Fruit fly (Drosophila melanogaster): ENCODE data around the gene bcn92.

The bcn92 gene

dm6 chrX:2166129-2166528, 16.7 kb upstream of the bcn92 start (continued):
- TF ChIP-seq CG14050 (GFP tag; IDR thresholded peaks at IDR 0.05): peak; percentile 50; the same call in 2 of the 3 replicates
- peak; percentile 37 for TF ChIP-seq oc (tag; optimal IDR thresholded peaks at IDR 0.05)
- TF ChIP-seq CG10147 (GFP tag; optimal IDR thresholded peaks at IDR 0.05): no peak
- TF ChIP-seq cg (GFP tag; optimal IDR thresholded peaks at IDR 0.05): no peak
- TF ChIP-seq GATAe (GFP tag; conservative IDR thresholded peaks at IDR 0.05): no peak
- peak; percentile 8 for TF ChIP-seq CG7839 (tag; optimal IDR thresholded peaks at IDR 0.05)
- TF ChIP-seq Sin3A (optimal IDR thresholded peaks at IDR 0.05): no peak
- TF ChIP-seq slp2 (GFP tag; optimal IDR thresholded peaks at IDR 0.05): no peak
- no peak for TF ChIP-seq sd (tag; optimal IDR thresholded peaks at IDR 0.05)
- no peak for TF ChIP-seq Rfx (GFP tag; IDR thresholded peaks at IDR 0.05)
- TF ChIP-seq B-H2 (GFP tag; optimal IDR thresholded peaks at IDR 0.05): no peak
- no peak for TF ChIP-seq Antp (GFP tag; optimal IDR thresholded peaks at IDR 0.05)
- no peak for TF ChIP-seq fd102C (GFP tag; optimal IDR thresholded peaks at IDR 0.05)
- peak; percentile 40 for TF ChIP-seq bab2 (GFP tag; optimal IDR thresholded peaks at IDR 0.05)
- TF ChIP-seq CG10366 (GFP tag; IDR thresholded peaks at IDR 0.05): peak; percentile 73
- no peak for TF ChIP-seq D19B (GFP tag; optimal IDR thresholded peaks at IDR 0.05)
- TF ChIP-seq CG30020 (tag; optimal IDR thresholded peaks at IDR 0.05): no peak
- no peak for TF ChIP-seq tup (GFP tag; optimal IDR thresholded peaks at IDR 0.05)
- peak; percentile 49 for TF ChIP-seq Ssrp (tag; optimal IDR thresholded peaks at IDR 0.05)
- TF ChIP-seq odd (GFP tag; optimal IDR thresholded peaks at IDR 0.05): no peak
- TF ChIP-seq ERR (GFP tag; optimal IDR thresholded peaks at IDR 0.05): no peak
- TF ChIP-seq CG17568 (GFP tag; optimal IDR thresholded peaks at IDR 0.05): no peak
- TF ChIP-seq C15 (GFP tag; IDR thresholded peaks at IDR 0.05): no peak
- TF ChIP-seq H15 (GFP tag; IDR thresholded peaks at IDR 0.05): no peak
- no peak for TF ChIP-seq onecut (GFP tag; IDR thresholded peaks at IDR 0.05)
- TF ChIP-seq dati (GFP tag; IDR thresholded peaks at IDR 0.05): peak; percentile 62; the same call in 1 of the 2 replicates
- no peak for TF ChIP-seq CG15011 (GFP tag; optimal IDR thresholded peaks at IDR 0.05)
- TF ChIP-seq CG12659 (GFP tag; optimal IDR thresholded peaks at IDR 0.05): peak; percentile 14
- no peak for TF ChIP-seq CG6854 (GFP tag; optimal IDR thresholded peaks at IDR 0.05)
- TF ChIP-seq CG17802 (tag; optimal IDR thresholded peaks at IDR 0.05): peak; percentile 53
- TF ChIP-seq CG10979 (tag; optimal IDR thresholded peaks at IDR 0.05): peak; percentile 53
- no peak for TF ChIP-seq CG12299 (tag; optimal IDR thresholded peaks at IDR 0.05)
- no peak for TF ChIP-seq CG4282 (GFP tag; optimal IDR thresholded peaks at IDR 0.05)
- TF ChIP-seq sob (GFP tag; IDR thresholded peaks at IDR 0.05): no peak
- peak; percentile 46 for TF ChIP-seq btn (GFP tag; optimal IDR thresholded peaks at IDR 0.05)
- no peak for TF ChIP-seq HLH54F (GFP tag; optimal IDR thresholded peaks at IDR 0.05)
- no peak for TF ChIP-seq CG13775 (GFP tag; optimal IDR thresholded peaks at IDR 0.05)
- no peak for TF ChIP-seq CG8478 (optimal IDR thresholded peaks at IDR 0.05)
- TF ChIP-seq CG14710 (tag; optimal IDR thresholded peaks at IDR 0.05): peak; percentile 17
- no peak for TF ChIP-seq her (GFP tag; optimal IDR thresholded peaks at IDR 0.05)
- TF ChIP-seq CG11560 (tag; IDR thresholded peaks at IDR 0.05): no peak
- no peak for TF ChIP-seq bigmax (GFP tag; optimal IDR thresholded peaks at IDR 0.05)
- no peak for TF ChIP-seq ato (GFP tag; IDR thresholded peaks at IDR 0.05; ENCODE audit: partially characterized antibody)
- TF ChIP-seq CG43689 (GFP tag; IDR thresholded peaks at IDR 0.05): no peak; the same call in 1 of the 2 replicates
- no peak for TF ChIP-seq Bteb2 (GFP tag; optimal IDR thresholded peaks at IDR 0.05)
- no peak for TF ChIP-seq Camta (GFP tag; optimal IDR thresholded peaks at IDR 0.05)
- no peak for TF ChIP-seq MTF-1 (GFP tag; optimal IDR thresholded peaks at IDR 0.05; ENCODE audit: borderline replicate concordance)
- no peak for TF ChIP-seq run (tag; optimal IDR thresholded peaks at IDR 0.05)
- TF ChIP-seq CG8359 (GFP tag; optimal IDR thresholded peaks at IDR 0.05; ENCODE audit: borderline replicate concordance): no peak
- TF ChIP-seq peb (GFP tag; IDR thresholded peaks at IDR 0.05): 0 out of 2 replicates have a peak, but pooled peaks have one; percentile 10
- TF ChIP-seq CG10543 (GFP tag; optimal IDR thresholded peaks at IDR 0.05): no peak
- TF ChIP-seq Hmr (GFP tag; optimal IDR thresholded peaks at IDR 0.05): no peak

All from whole organism, embryonic.